Fruit fly (Drosophila melanogaster): ENCODE data around the gene Cox10.
A peak's percentile ranks its signal among the peaks of the same experiment; 100 is the strongest.

Gene Cox10

DNA sequence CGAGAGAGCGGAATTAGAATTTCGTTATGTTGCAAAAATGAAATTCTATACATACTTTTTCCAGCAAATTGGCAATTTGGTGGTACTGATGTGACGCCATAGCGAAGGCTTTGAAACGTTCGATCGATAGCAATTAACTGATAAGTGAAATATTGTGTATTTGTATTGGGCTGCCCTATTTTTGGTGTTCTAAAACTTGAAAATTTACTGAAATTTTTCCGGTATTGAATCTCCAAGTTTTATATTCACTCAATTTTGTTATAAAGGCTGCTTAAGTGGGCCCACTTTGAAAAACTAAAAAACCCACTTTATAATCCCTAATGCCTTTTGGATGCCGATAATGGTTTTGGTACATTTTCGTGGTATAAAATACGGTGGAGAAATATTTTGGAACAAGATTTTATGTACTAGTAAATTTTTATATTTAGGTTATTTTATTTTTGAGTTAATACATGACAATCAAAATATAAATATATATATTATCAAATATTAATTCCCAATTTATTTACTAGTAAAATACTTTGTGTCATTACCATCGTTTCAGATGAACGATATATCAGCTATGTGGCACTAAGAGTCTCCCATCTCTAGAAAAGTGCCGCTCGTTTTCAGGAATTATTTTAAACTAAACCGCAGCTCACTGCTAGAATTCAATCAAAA lies 31.3 kb downstream of the Cox10 start, which contains the start of the genes Cand1 and pim (continued):
- TF ChIP-seq gcm2 (GFP tag; optimal IDR thresholded peaks at IDR 0.05) (no peak), twi (tag; optimal IDR thresholded peaks at IDR 0.05) (peak; percentile 15), CG18011 (GFP tag; optimal IDR thresholded peaks at IDR 0.05) (no peak), HLH4C (GFP tag; IDR thresholded peaks at IDR 0.05; ENCODE audit: partially characterized antibody) (peak; percentile 54; the same call in 1 of the 3 replicates), nom (GFP tag; optimal IDR thresholded peaks at IDR 0.05) (no peak), CG6654 (GFP tag; optimal IDR thresholded peaks at IDR 0.05) (no peak), Lhr (GFP tag; optimal IDR thresholded peaks at IDR 0.05) (peak; percentile 53), pita (GFP tag; optimal IDR thresholded peaks at IDR 0.05) (no peak), CG9797 (GFP tag; optimal IDR thresholded peaks at IDR 0.05) (peak; percentile 59), CG34376 (GFP tag; optimal IDR thresholded peaks at IDR 0.05) (no peak), CG30020 (tag; optimal IDR thresholded peaks at IDR 0.05) (peak; percentile 97), abd-A (tag; optimal IDR thresholded peaks at IDR 0.05) (no peak), CG14860 (GFP tag; IDR thresholded peaks at IDR 0.05; ENCODE audit: partially characterized antibody) (0 out of 3 replicates have a peak, but pooled peaks have one; percentile 12), Usf (GFP tag; optimal IDR thresholded peaks at IDR 0.05) (no peak), CG2129 (GFP tag; IDR thresholded peaks at IDR 0.05; ENCODE audit: partially characterized antibody) (0 out of 2 replicates have a peak, but pooled peaks have one; percentile 16), nmo (GFP tag; optimal IDR thresholded peaks at IDR 0.05) (peak; percentile 73), CG10147 (GFP tag; optimal IDR thresholded peaks at IDR 0.05) (peak; percentile 25), Rfx (GFP tag; IDR thresholded peaks at IDR 0.05) (peak; percentile 35; the same call in 1 of the 2 replicates), tup (GFP tag; optimal IDR thresholded peaks at IDR 0.05) (no peak), ara (GFP tag; IDR thresholded peaks at IDR 0.05) (no peak), CG17361 (GFP tag; IDR thresholded peaks at IDR 0.05) (peak; percentile 48; the same call in 1 of the 3 replicates), CG13424 (tag; optimal IDR thresholded peaks at IDR 0.05) (peak; percentile 43), inv (GFP tag; IDR thresholded peaks at IDR 0.05; ENCODE audit: partially characterized antibody) (peak; percentile 55), Hr78 (GFP tag; optimal IDR thresholded peaks at IDR 0.05) (no peak), slp2 (GFP tag; optimal IDR thresholded peaks at IDR 0.05) (no peak), bigmax (GFP tag; optimal IDR thresholded peaks at IDR 0.05) (no peak), pzg (GFP tag; optimal IDR thresholded peaks at IDR 0.05) (peak; percentile 58), CG7963 (GFP tag; IDR thresholded peaks at IDR 0.05; ENCODE audit: partially characterized antibody) (peak; percentile 36; the same call in 1 of the 3 replicates), tll (GFP tag; optimal IDR thresholded peaks at IDR 0.05) (no peak), phol (tag; optimal IDR thresholded peaks at IDR 0.05) (peak; percentile 57), H2.0 (GFP tag; IDR thresholded peaks at IDR 0.05) (no peak), knrl (GFP tag; IDR thresholded peaks at IDR 0.05; ENCODE audit: partially characterized antibody) (peak; percentile 75), gsb-n (tag; optimal IDR thresholded peaks at IDR 0.05) (no peak), HmgZ (tag; optimal IDR thresholded peaks at IDR 0.05) (no peak), Pdp1 (GFP tag; optimal IDR thresholded peaks at IDR 0.05) (no peak), CG10209 (GFP tag; optimal IDR thresholded peaks at IDR 0.05) (no peak), CG12391 (tag; optimal IDR thresholded peaks at IDR 0.05) (peak; percentile 59), CG12769 (tag; optimal IDR thresholded peaks at IDR 0.05) (no peak), CG4617 (GFP tag; optimal IDR thresholded peaks at IDR 0.05; ENCODE audit: borderline replicate concordance) (peak; percentile 49), E2f2 (GFP tag; IDR thresholded peaks at IDR 0.05) (peak; percentile 83), Xbp1 (GFP tag; optimal IDR thresholded peaks at IDR 0.05) (peak; percentile 10), MESR4 (GFP tag; optimal IDR thresholded peaks at IDR 0.05) (peak; percentile 57), klu (GFP tag; IDR thresholded peaks at IDR 0.05) (no peak), fru (optimal IDR thresholded peaks at IDR 0.05) (no peak), chinmo (GFP tag; IDR thresholded peaks at IDR 0.05; ENCODE audit: partially characterized antibody) (0 out of 4 replicates have a peak, but pooled peaks have one; percentile 38), PHDP (tag; optimal IDR thresholded peaks at IDR 0.05) (peak; percentile 8), Mrtf (GFP tag; IDR thresholded peaks at IDR 0.05) (no peak)

Data from whole organism, embryonic.